Fruit fly (Drosophila melanogaster) whole organism, embryonic: ENCODE data around the gene CG31636.

Experiments
- CG11560 ChIP-seq: fragments of 200-800 bp; sonication (Bioruptor generic); IDR thresholded peaks from 3 replicates; pipeline ENCODE4 v1.3.6; 2022; ENCODE audit warnings: missing biosample characterization, missing genetic modification characterization
- CG11696 ChIP-seq: fragments of 200-800 bp; sonication (Bioruptor generic); IDR thresholded peaks from 2 replicates; pipeline ENCODE4 v1.3.6; 2022; ENCODE audit warnings: missing biosample characterization, missing genetic modification characterization
- CG12299 ChIP-seq: fragments of 200-800 bp; sonication (Bioruptor generic); optimal IDR thresholded peaks from 2 replicates; lab custom pipeline; 2018; ENCODE audit warnings: missing biosample characterization, mild to moderate bottlenecking, missing genetic modification characterization
- CG17328 ChIP-seq: fragments of 200-800 bp; sonication (Bioruptor generic); IDR thresholded peaks from 2 replicates; pipeline ENCODE4 v1.3.6; 2022; ENCODE audit warnings: missing biosample characterization, missing genetic modification characterization
- CG17361 ChIP-seq: fragments of 200-800 bp; sonication (Bioruptor generic); IDR thresholded peaks from 3 replicates; pipeline ENCODE4 v1.3.6; 2022; ENCODE audit warnings: missing biosample characterization, missing genetic modification characterization
- CG17612 ChIP-seq: fragments of 200-800 bp; sonication (Bioruptor generic); IDR thresholded peaks from 2 replicates; pipeline ENCODE4 v1.3.6; 2022; ENCODE audit warnings: missing biosample characterization, missing genetic modification characterization
- CG3726 ChIP-seq: fragments of 200-800 bp; sonication (Bioruptor generic); IDR thresholded peaks from 3 replicates; pipeline ENCODE4, ENCODE4 v1.3.6; 2022; ENCODE audit warnings: missing biosample characterization, missing genetic modification characterization
- CG42726 ChIP-seq: fragments of 200-800 bp; sonication (Bioruptor generic); IDR thresholded peaks from 2 replicates; pipeline ENCODE4 v1.3.6; 2022; ENCODE audit warnings: missing biosample characterization, missing genetic modification characterization; ENCODE audit not compliant: partially characterized antibody
- CG4360 ChIP-seq: fragments of 200-800 bp; sonication (Bioruptor generic); IDR thresholded peaks from 2 replicates; pipeline ENCODE4 v1.3.6; 2022; ENCODE audit warnings: missing biosample characterization, missing genetic modification characterization
- CG6254 ChIP-seq: fragments of 200-800 bp; sonication (Bioruptor generic); optimal IDR thresholded peaks from 3 replicates; lab custom pipeline; 2017; ENCODE audit warnings: mild to moderate bottlenecking, missing biosample characterization, missing genetic modification reagents, missing genetic modification characterization
- CG6654 ChIP-seq: fragments of 200-800 bp; sonication (Bioruptor generic); optimal IDR thresholded peaks from 2 replicates; lab custom pipeline; 2017; ENCODE audit warnings: missing biosample characterization, mild to moderate bottlenecking, missing genetic modification characterization
- CG9609 ChIP-seq: fragments of 200-800 bp; sonication (Bioruptor generic); optimal IDR thresholded peaks from 3 replicates; lab custom pipeline; 2016; ENCODE audit warnings: missing biosample characterization, missing genetic modification characterization
- Dip3 ChIP-seq: fragments of 200-800 bp; sonication (Bioruptor generic); optimal IDR thresholded peaks from 3 replicates; lab custom pipeline; 2016; ENCODE audit warnings: missing biosample characterization, missing genetic modification characterization
- Dref ChIP-seq: fragments of 200-800 bp; sonication (Bioruptor generic); IDR thresholded peaks from 2 replicates; pipeline ENCODE4 v1.3.6; 2022; ENCODE audit warnings: missing biosample characterization, missing genetic modification characterization
- E2f2 ChIP-seq: fragments of 200-800 bp; sonication (Bioruptor generic); IDR thresholded peaks from 2 replicates; pipeline ENCODE4 v1.3.6; 2022; ENCODE audit warnings: missing biosample characterization, missing genetic modification characterization
- ERR ChIP-seq: fragments of 200-800 bp; sonication (Bioruptor generic); optimal IDR thresholded peaks from 2 replicates; lab custom pipeline; 2016; ENCODE audit warnings: missing biosample characterization, missing genetic modification characterization
- HLH4C ChIP-seq: fragments of 200-800 bp; sonication (Bioruptor generic); IDR thresholded peaks from 3 replicates; pipeline ENCODE4 v1.3.6; 2022; ENCODE audit warnings: missing biosample characterization, missing genetic modification characterization; ENCODE audit not compliant: partially characterized antibody
- HLH54F ChIP-seq: fragments of 200-800 bp; sonication (Bioruptor generic); optimal IDR thresholded peaks from 3 replicates; lab custom pipeline; 2016; ENCODE audit warnings: missing biosample characterization, missing genetic modification characterization
- Hey ChIP-seq: fragments of 200-800 bp; sonication (Bioruptor generic); optimal IDR thresholded peaks from 3 replicates; lab custom pipeline; 2018; ENCODE audit warnings: missing biosample characterization, mild to moderate bottlenecking, missing genetic modification characterization
- Hmr ChIP-seq: fragments of 200-800 bp; sonication (Bioruptor generic); optimal IDR thresholded peaks from 3 replicates; lab custom pipeline; 2017; ENCODE audit warnings: mild to moderate bottlenecking, missing biosample characterization, missing genetic modification reagents, missing genetic modification characterization
- NFAT ChIP-seq: fragments of 200-800 bp; sonication (Bioruptor generic); IDR thresholded peaks from 2 replicates; pipeline ENCODE4 v1.3.6; 2022; ENCODE audit warnings: missing biosample characterization, missing genetic modification characterization
- Oli ChIP-seq: fragments of 200-800 bp; sonication (Bioruptor generic); optimal IDR thresholded peaks from 2 replicates; lab custom pipeline; 2018; ENCODE audit warnings: missing biosample characterization, mild to moderate bottlenecking, missing genetic modification characterization, moderate library complexity
- Optix ChIP-seq: fragments of 200-800 bp; sonication (Bioruptor generic); IDR thresholded peaks from 3 replicates; pipeline ENCODE4 v1.3.6; 2022; ENCODE audit warnings: missing biosample characterization, missing genetic modification characterization
- Spps ChIP-seq: fragments of 200-800 bp; sonication (Bioruptor generic); optimal IDR thresholded peaks from 2 replicates; lab custom pipeline; 2018; ENCODE audit warnings: missing biosample characterization, mild to moderate bottlenecking, missing genetic modification characterization
- Trl ChIP-seq, 3 experiments: fragments of >200 bp in 2 of 3; fragments of 200-800 bp in 1 of 3; sonication (Bioruptor generic) in 1 of 3; optimal IDR thresholded peaks; 2 replicates in 1 of 3; 3 replicates in 2 of 3; lab custom pipeline; 2016 to 2017; ENCODE audit warnings: missing biosample characterization in 1 of 3, missing genetic modification characterization in 1 of 3
- abd-A ChIP-seq: fragments of 200-800 bp; sonication (Bioruptor generic); optimal IDR thresholded peaks from 3 replicates; lab custom pipeline; 2019; ENCODE audit warnings: missing biosample characterization, mild to moderate bottlenecking, missing genetic modification characterization, moderate library complexity
- ash1 ChIP-seq: fragments of 200-800 bp; sonication (Bioruptor generic); optimal IDR thresholded peaks from 2 replicates; lab custom pipeline; 2018; ENCODE audit warnings: missing biosample characterization, mild to moderate bottlenecking, missing genetic modification characterization
- bbx ChIP-seq: fragments of 200-800 bp; sonication (Bioruptor generic); IDR thresholded peaks from 2 replicates; pipeline ENCODE4 v1.3.6; 2022; ENCODE audit warnings: missing biosample characterization, missing genetic modification characterization; ENCODE audit not compliant: partially characterized antibody
- cad ChIP-seq: fragments of >200 bp; optimal IDR thresholded peaks from 2 replicates; lab custom pipeline; 2017; ENCODE audit warnings: missing biosample characterization, missing genetic modification characterization
- crp ChIP-seq, 2 experiments: fragments of 200-800 bp; sonication (Bioruptor generic); optimal IDR thresholded peaks; 2 replicates in 1 of 2; 3 replicates in 1 of 2; lab custom pipeline; 2017; ENCODE audit warnings: missing biosample characterization in 2 of 2, missing genetic modification characterization in 2 of 2, mild to moderate bottlenecking in 1 of 2, moderate library complexity in 1 of 2
- dan ChIP-seq: fragments of 200-800 bp; sonication (Bioruptor generic); IDR thresholded peaks from 2 replicates; pipeline ENCODE4 v1.3.6; 2022; ENCODE audit warnings: missing biosample characterization, missing genetic modification characterization
- dm ChIP-seq: fragments of 200-800 bp; sonication (Bioruptor generic); optimal IDR thresholded peaks from 3 replicates; lab custom pipeline; 2016; ENCODE audit warnings: missing biosample characterization, missing genetic modification characterization
- fd102C ChIP-seq: fragments of 200-800 bp; sonication (Bioruptor generic); optimal IDR thresholded peaks from 2 replicates; lab custom pipeline; 2018; ENCODE audit warnings: missing biosample characterization, mild to moderate bottlenecking, missing genetic modification characterization, moderate library complexity
- fd96Cb ChIP-seq: fragments of 200-800 bp; sonication (Bioruptor generic); optimal IDR thresholded peaks from 2 replicates; lab custom pipeline; 2018; ENCODE audit warnings: missing biosample characterization, mild to moderate bottlenecking, missing genetic modification characterization, moderate library complexity
- gcm ChIP-seq: fragments of 200-800 bp; sonication (Bioruptor generic); optimal IDR thresholded peaks from 2 replicates; lab custom pipeline; 2019; ENCODE audit warnings: missing biosample characterization, mild to moderate bottlenecking, missing genetic modification characterization, moderate library complexity
- lmd ChIP-seq: fragments of 200-800 bp; sonication (Bioruptor generic); IDR thresholded peaks from 2 replicates; pipeline ENCODE4 v1.3.6; 2022; ENCODE audit warnings: missing biosample characterization, missing genetic modification characterization
- mirr ChIP-seq: fragments of 200-800 bp; sonication (Bioruptor generic); optimal IDR thresholded peaks from 3 replicates; lab custom pipeline; 2018; ENCODE audit warnings: missing biosample characterization, mild to moderate bottlenecking, missing genetic modification characterization
- nmo ChIP-seq: fragments of 200-800 bp; sonication (Bioruptor generic); optimal IDR thresholded peaks from 2 replicates; lab custom pipeline; 2018; ENCODE audit warnings: missing biosample characterization, mild to moderate bottlenecking, missing genetic modification characterization, moderate library complexity
- oc ChIP-seq: fragments of 200-800 bp; sonication (Bioruptor generic); optimal IDR thresholded peaks from 2 replicates; lab custom pipeline; 2018; ENCODE audit warnings: missing biosample characterization, mild to moderate bottlenecking, missing genetic modification characterization, moderate library complexity
- peb ChIP-seq: fragments of 200-800 bp; sonication (Bioruptor generic); IDR thresholded peaks from 2 replicates; pipeline ENCODE4 v1.3.6; 2022; ENCODE audit warnings: missing biosample characterization, missing genetic modification characterization
- prd ChIP-seq, 3 experiments: fragments of >200 bp in 2 of 3; fragments of 200-800 bp in 1 of 3; sonication (Bioruptor generic) in 1 of 3; optimal IDR thresholded peaks in 2 of 3; IDR thresholded peaks in 1 of 3; 2 replicates in 2 of 3; 3 replicates in 1 of 3; pipeline versions ENCODE4 v1.3.6 to Lab custom; 2017 to 2022; ENCODE audit warnings: missing biosample characterization in 1 of 3, missing genetic modification characterization in 1 of 3
- run ChIP-seq: fragments of 200-800 bp; sonication (Bioruptor generic); optimal IDR thresholded peaks from 3 replicates; lab custom pipeline; 2018; ENCODE audit warnings: missing biosample characterization, mild to moderate bottlenecking, missing genetic modification characterization
- scrt ChIP-seq: fragments of 200-800 bp; sonication (Bioruptor generic); optimal IDR thresholded peaks from 2 replicates; lab custom pipeline; 2018; ENCODE audit warnings: missing biosample characterization, mild to moderate bottlenecking, missing genetic modification characterization, moderate library complexity
- slbo ChIP-seq: fragments of 200-800 bp; sonication (Bioruptor generic); IDR thresholded peaks from 2 replicates; pipeline ENCODE4 v1.3.6; 2022; ENCODE audit warnings: missing biosample characterization, missing genetic modification characterization
- unc-4 ChIP-seq: fragments of 200-800 bp; sonication (Bioruptor generic); IDR thresholded peaks from 2 replicates; pipeline ENCODE4 v1.3.6; 2022; ENCODE audit warnings: missing biosample characterization, missing genetic modification characterization; ENCODE audit not compliant: partially characterized antibody
- vvl ChIP-seq: fragments of 200-800 bp; sonication (Bioruptor generic); IDR thresholded peaks from 2 replicates; pipeline ENCODE4 v1.3.6; 2022; ENCODE audit warnings: missing biosample characterization, missing genetic modification characterization
- yki ChIP-seq: fragments of >200 bp; optimal IDR thresholded peaks from 3 replicates; lab custom pipeline; 2018

Gene CG31636

dm6 chr2L:6683992-6684882 is 26.3 kb upstream of the CG31636 start, which contains the start of gene Nhe3 (continued):
- peak; percentile 85 for TF ChIP-seq HLH54F
- no peak for TF ChIP-seq Trl (optimal IDR thresholded peaks at IDR 0.05; lab: Kevin White, UChicago)
- TF ChIP-seq Trl (GFP tag; optimal IDR thresholded peaks at IDR 0.05; lab: Kevin White, UChicago), result peak; percentile 75
- TF ChIP-seq nmo (GFP tag; lab: Kevin White, UChicago), result peak; percentile 84
- no peak for TF ChIP-seq mirr (GFP tag; lab: Kevin White, UChicago)
- peak; percentile 85 for TF ChIP-seq lmd (GFP tag; lab: Robert Waterston, UW)
- no peak for TF ChIP-seq abd-A (tag; lab: Kevin White, UChicago)
- TF ChIP-seq ERR (GFP tag; lab: Kevin White, UChicago), result peak; percentile 67
- TF ChIP-seq Dip3, result peak; percentile 88
- TF ChIP-seq CG12299 (tag; lab: Kevin White, UChicago), result peak; percentile 67
- TF ChIP-seq E2f2 (GFP tag; lab: Robert Waterston, UW), result peak; percentile 98
- peak; percentile 84 for TF ChIP-seq NFAT (GFP tag; lab: Robert Waterston, UW)
- peak; percentile 40 for TF ChIP-seq CG6654 (GFP tag; lab: Kevin White, UChicago)
- no peak for TF ChIP-seq prd (optimal IDR thresholded peaks at IDR 0.05; lab: Kevin White, UChicago)
- TF ChIP-seq prd (GFP tag; IDR thresholded peaks at IDR 0.05; lab: Robert Waterston, UW), result peak; percentile 90
- peak; percentile 75 for TF ChIP-seq CG9609 (GFP tag; lab: Kevin White, UChicago)
- peak; percentile 29; the same call in 1 of the 3 replicates for TF ChIP-seq CG3726 (GFP tag; lab: Robert Waterston, UW)
- peak; percentile 91 for TF ChIP-seq slbo (GFP tag; lab: Robert Waterston, UW)
- no peak for TF ChIP-seq yki (lab: Kevin White, UChicago)
- TF ChIP-seq vvl (GFP tag; lab: Robert Waterston, UW), result peak; percentile 89
- TF ChIP-seq run (tag; lab: Kevin White, UChicago), result peak; percentile 36
- no peak for TF ChIP-seq CG42726 (GFP tag; lab: Robert Waterston, UW)
- peak; percentile 53 for TF ChIP-seq Hmr
- TF ChIP-seq HLH4C (GFP tag; lab: Robert Waterston, UW), result peak; percentile 68
- peak; percentile 63 for TF ChIP-seq gcm
- TF ChIP-seq Oli, result peak; percentile 77
- peak; percentile 57 for TF ChIP-seq scrt (GFP tag; lab: Kevin White, UChicago)
- TF ChIP-seq CG11696 (GFP tag; lab: Robert Waterston, UW), result 0 out of 2 replicates have a peak, but pooled peaks have one; percentile 30
- 0 out of 2 replicates have a peak, but pooled peaks have one; percentile 19 for TF ChIP-seq dan (GFP tag; lab: Robert Waterston, UW)
- TF ChIP-seq Hey, result no peak
- no peak for TF ChIP-seq CG6254 (GFP tag; lab: Kevin White, UChicago)
- TF ChIP-seq crp (GFP tag; optimal IDR thresholded peaks at IDR 0.05; lab: Kevin White, UChicago), result peak; percentile 8 to 72
- TF ChIP-seq CG17361 (GFP tag; lab: Robert Waterston, UW), result peak; percentile 87
- TF ChIP-seq peb (GFP tag; lab: Robert Waterston, UW), result peak; percentile 32; the same call in 1 of the 2 replicates
- TF ChIP-seq unc-4 (GFP tag; lab: Robert Waterston, UW), result peak; percentile 54
- TF ChIP-seq ash1 (GFP tag; lab: Kevin White, UChicago), result no peak
- TF ChIP-seq CG11560 (tag; lab: Robert Waterston, UW), result peak; percentile 68; the same call in 2 of the 3 replicates
- peak; percentile 86 for TF ChIP-seq CG17328
- peak; percentile 51; the same call in 1 of the 2 replicates for TF ChIP-seq bbx (GFP tag; lab: Robert Waterston, UW)
- peak; percentile 83 for TF ChIP-seq Dref (GFP tag; lab: Robert Waterston, UW)
- TF ChIP-seq CG17612, result peak; percentile 59; the same call in 1 of the 2 replicates
- no peak for TF ChIP-seq CG4360 (GFP tag; lab: Robert Waterston, UW)
- peak; percentile 56; the same call in 1 of the 3 replicates for TF ChIP-seq Optix
- TF ChIP-seq cad (GFP tag; lab: Kevin White, UChicago), result no peak
- peak; percentile 77 for TF ChIP-seq fd96Cb (tag; lab: Kevin White, UChicago)
- no peak for TF ChIP-seq fd102C
- TF ChIP-seq oc, result peak; percentile 27
- TF ChIP-seq Spps (tag; lab: Kevin White, UChicago), result peak; percentile 61
- TF ChIP-seq dm (GFP tag; lab: Kevin White, UChicago), result peak; percentile 39
